Fruit fly (Drosophila melanogaster) whole organism, embryonic: ENCODE results near the gene Gcat.

Source experiments
- CG10959 ChIP-seq: fragments of 200-800 bp; sonication (Bioruptor generic); IDR thresholded peaks from 2 replicates; pipeline ENCODE4 v1.3.6; 2022; ENCODE audit warnings: missing biosample characterization, missing genetic modification characterization
- CG11504 ChIP-seq: fragments of 200-800 bp; sonication (Bioruptor generic); optimal IDR thresholded peaks from 3 replicates; lab custom pipeline; 2019; ENCODE audit warnings: missing biosample characterization, mild to moderate bottlenecking, missing genetic modification characterization, moderate library complexity
- CG12219 ChIP-seq: fragments of 200-800 bp; sonication (Bioruptor generic); optimal IDR thresholded peaks from 3 replicates; lab custom pipeline; 2018; ENCODE audit warnings: missing biosample characterization, mild to moderate bottlenecking, missing genetic modification characterization
- CG12659 ChIP-seq: fragments of 200-800 bp; sonication (Bioruptor generic); optimal IDR thresholded peaks from 3 replicates; lab custom pipeline; 2017; ENCODE audit warnings: mild to moderate bottlenecking, missing biosample characterization, missing genetic modification reagents, missing genetic modification characterization
- CG15011 ChIP-seq: fragments of 200-800 bp; sonication (Bioruptor generic); optimal IDR thresholded peaks from 3 replicates; lab custom pipeline; 2018; ENCODE audit warnings: missing biosample characterization, mild to moderate bottlenecking, missing genetic modification characterization
- CG15696 ChIP-seq: fragments of 200-800 bp; sonication (Bioruptor generic); optimal IDR thresholded peaks from 2 replicates; lab custom pipeline; 2019; ENCODE audit warnings: missing biosample characterization, mild to moderate bottlenecking, missing genetic modification characterization, moderate library complexity
- CG16813 ChIP-seq: fragments of 200-800 bp; sonication (Bioruptor generic); IDR thresholded peaks from 3 replicates; pipeline ENCODE4 v1.3.6; 2022; ENCODE audit warnings: missing biosample characterization, missing genetic modification characterization; ENCODE audit not compliant: partially characterized antibody
- CG2129 ChIP-seq: fragments of 200-800 bp; sonication (Bioruptor generic); IDR thresholded peaks from 2 replicates; pipeline ENCODE4 v1.3.6; 2022; ENCODE audit warnings: missing biosample characterization, missing genetic modification characterization; ENCODE audit not compliant: partially characterized antibody
- CG2875 ChIP-seq: fragments of 200-800 bp; sonication (Bioruptor generic); optimal IDR thresholded peaks from 2 replicates; lab custom pipeline; 2017; ENCODE audit warnings: missing biosample characterization, mild to moderate bottlenecking, missing genetic modification characterization, missing genetic modification reagents
- CG31388 ChIP-seq: fragments of 200-800 bp; sonication (Bioruptor generic); optimal IDR thresholded peaks from 2 replicates; lab custom pipeline; 2016; ENCODE audit warnings: missing biosample characterization, missing genetic modification characterization
- CG34376 ChIP-seq: fragments of 200-800 bp; sonication (Bioruptor generic); optimal IDR thresholded peaks from 2 replicates; lab custom pipeline; 2018; ENCODE audit warnings: missing biosample characterization, mild to moderate bottlenecking, missing genetic modification characterization
- CG7372 ChIP-seq: fragments of 200-800 bp; sonication (Bioruptor generic); IDR thresholded peaks from 2 replicates; pipeline ENCODE4 v1.3.6; 2022; ENCODE audit warnings: missing biosample characterization, missing genetic modification characterization
- CG7963 ChIP-seq: fragments of 200-800 bp; sonication (Bioruptor generic); IDR thresholded peaks from 3 replicates; pipeline ENCODE4 v1.3.6; 2022; ENCODE audit warnings: missing biosample characterization, missing genetic modification characterization; ENCODE audit not compliant: partially characterized antibody
- CG9797 ChIP-seq: fragments of 200-800 bp; sonication (Bioruptor generic); optimal IDR thresholded peaks from 3 replicates; lab custom pipeline; 2018; ENCODE audit warnings: missing biosample characterization, mild to moderate bottlenecking, missing genetic modification characterization
- D ChIP-seq, 2 experiments: fragments of 200-800 bp in 1 of 2; fragments of >200 bp in 1 of 2; sonication (Bioruptor generic) in 1 of 2; optimal IDR thresholded peaks; 2 replicates in 1 of 2; 3 replicates in 1 of 2; lab custom pipeline; 2017; ENCODE audit warnings: mild to moderate bottlenecking in 1 of 2, missing biosample characterization in 1 of 2, missing genetic modification characterization in 1 of 2, missing genetic modification reagents in 1 of 2
- D19A ChIP-seq: fragments of 200-800 bp; optimal IDR thresholded peaks from 3 replicates; lab custom pipeline; 2019; ENCODE audit warnings: missing biosample characterization, mild to moderate bottlenecking, missing genetic modification characterization, moderate library complexity
- Elba2 ChIP-seq: fragments of 200-800 bp; sonication (Bioruptor generic); optimal IDR thresholded peaks from 3 replicates; lab custom pipeline; 2016; ENCODE audit warnings: missing biosample characterization, missing genetic modification characterization
- GATAe ChIP-seq: fragments of 200-800 bp; sonication (Bioruptor generic); conservative IDR thresholded peaks from 2 replicates; pipeline ENCODE4 v1.3.6; 2022; ENCODE audit warnings: missing biosample characterization, missing genetic modification characterization
- HmgD ChIP-seq: fragments of 200-800 bp; sonication (Bioruptor generic); optimal IDR thresholded peaks from 3 replicates; lab custom pipeline; 2016; ENCODE audit warnings: missing biosample characterization, missing genetic modification characterization
- Hmx ChIP-seq: fragments of 200-800 bp; sonication (Bioruptor generic); optimal IDR thresholded peaks from 2 replicates; lab custom pipeline; 2016; ENCODE audit warnings: missing biosample characterization, missing genetic modification characterization
- Hr51 ChIP-seq, 2 experiments: fragments of 200-800 bp; sonication (Bioruptor generic); optimal IDR thresholded peaks; 2 replicates in 1 of 2; 3 replicates in 1 of 2; lab custom pipeline; 2016 to 2018; ENCODE audit warnings: missing biosample characterization in 2 of 2, missing genetic modification characterization in 2 of 2, mild to moderate bottlenecking in 1 of 2, moderate library complexity in 1 of 2
- Lim3 ChIP-seq: fragments of 200-800 bp; sonication (Bioruptor generic); IDR thresholded peaks from 2 replicates; pipeline ENCODE4 v1.3.6; 2022; ENCODE audit warnings: missing biosample characterization, missing genetic modification characterization
- MESR4 ChIP-seq: fragments of 200-800 bp; sonication (Bioruptor generic); optimal IDR thresholded peaks from 2 replicates; lab custom pipeline; 2018; ENCODE audit warnings: missing biosample characterization, mild to moderate bottlenecking, missing genetic modification characterization, moderate library complexity
- MTF-1 ChIP-seq: fragments of 200-800 bp; sonication (Bioruptor generic); optimal IDR thresholded peaks from 2 replicates; lab custom pipeline; 2018; ENCODE audit warnings: missing biosample characterization, mild to moderate bottlenecking, missing genetic modification characterization, borderline replicate concordance
- Meics ChIP-seq: fragments of 200-800 bp; sonication (Bioruptor generic); optimal IDR thresholded peaks from 2 replicates; lab custom pipeline; 2017; ENCODE audit warnings: missing biosample characterization, mild to moderate bottlenecking, missing genetic modification characterization
- Mrtf ChIP-seq: fragments of 200-800 bp; sonication (Bioruptor generic); IDR thresholded peaks from 3 replicates; pipeline ENCODE4 v1.3.6; 2022; ENCODE audit warnings: missing biosample characterization, missing genetic modification characterization
- Opbp ChIP-seq: fragments of 200-800 bp; sonication (Bioruptor generic); IDR thresholded peaks from 3 replicates; pipeline ENCODE4 v1.3.6; 2022; ENCODE audit warnings: missing biosample characterization, missing genetic modification characterization; ENCODE audit not compliant: partially characterized antibody
- chm ChIP-seq: fragments of 200-800 bp; sonication (Bioruptor generic); IDR thresholded peaks from 2 replicates; pipeline ENCODE4 v1.3.6; 2022; ENCODE audit warnings: missing biosample characterization, missing genetic modification characterization
- corto ChIP-seq: fragments of 200-800 bp; sonication (Bioruptor generic); optimal IDR thresholded peaks from 2 replicates; lab custom pipeline; 2016; ENCODE audit warnings: missing biosample characterization, mild to moderate bottlenecking, missing genetic modification characterization, moderate library complexity
- crp ChIP-seq, 2 experiments: fragments of 200-800 bp; sonication (Bioruptor generic); optimal IDR thresholded peaks; 2 replicates in 1 of 2; 3 replicates in 1 of 2; lab custom pipeline; 2017; ENCODE audit warnings: missing biosample characterization in 2 of 2, missing genetic modification characterization in 2 of 2, mild to moderate bottlenecking in 1 of 2, moderate library complexity in 1 of 2
- danr ChIP-seq: fragments of 200-800 bp; sonication (Bioruptor generic); IDR thresholded peaks from 2 replicates; pipeline ENCODE4 v1.3.6; 2022; ENCODE audit warnings: missing biosample characterization, missing genetic modification characterization
- dimm ChIP-seq: fragments of 200-800 bp; sonication (Bioruptor generic); IDR thresholded peaks from 2 replicates; pipeline ENCODE4 v1.3.6; 2022; ENCODE audit warnings: missing biosample characterization, missing genetic modification characterization
- fd64A ChIP-seq: fragments of 200-800 bp; sonication (Bioruptor generic); optimal IDR thresholded peaks from 3 replicates; lab custom pipeline; 2018; ENCODE audit warnings: missing biosample characterization, mild to moderate bottlenecking, missing genetic modification characterization
- gcm2 ChIP-seq: fragments of 200-800 bp; sonication (Bioruptor generic); optimal IDR thresholded peaks from 2 replicates; lab custom pipeline; 2016; ENCODE audit warnings: missing biosample characterization, missing genetic modification characterization
- gfzf ChIP-seq: fragments of 200-800 bp; sonication (Bioruptor generic); optimal IDR thresholded peaks from 2 replicates; lab custom pipeline; 2016; ENCODE audit warnings: missing biosample characterization, mild to moderate bottlenecking, missing genetic modification characterization, moderate library complexity
- grau ChIP-seq: fragments of 200-800 bp; optimal IDR thresholded peaks from 3 replicates; lab custom pipeline; 2019; ENCODE audit warnings: missing biosample characterization, mild to moderate bottlenecking, missing genetic modification characterization, moderate library complexity
- lilli ChIP-seq: fragments of 200-800 bp; sonication (Bioruptor generic); optimal IDR thresholded peaks from 3 replicates; lab custom pipeline; 2016; ENCODE audit warnings: missing biosample characterization, missing genetic modification characterization
- nom ChIP-seq: fragments of 200-800 bp; sonication (Bioruptor generic); optimal IDR thresholded peaks from 2 replicates; lab custom pipeline; 2017; ENCODE audit warnings: missing biosample characterization, missing genetic modification characterization, mild to moderate bottlenecking, moderate library complexity, missing genetic modification reagents
- peb ChIP-seq: fragments of 200-800 bp; sonication (Bioruptor generic); IDR thresholded peaks from 2 replicates; pipeline ENCODE4 v1.3.6; 2022; ENCODE audit warnings: missing biosample characterization, missing genetic modification characterization
- pros ChIP-seq: fragments of 200-800 bp; sonication (Bioruptor generic); optimal IDR thresholded peaks from 3 replicates; lab custom pipeline; 2019; ENCODE audit warnings: missing biosample characterization, mild to moderate bottlenecking, missing genetic modification characterization, moderate library complexity
- ranshi ChIP-seq: fragments of 200-800 bp; sonication (Bioruptor generic); IDR thresholded peaks from 2 replicates; pipeline ENCODE4 v1.3.6; 2022; ENCODE audit warnings: missing biosample characterization, missing genetic modification characterization
- sd ChIP-seq: fragments of 200-800 bp; sonication (Bioruptor generic); optimal IDR thresholded peaks from 3 replicates; lab custom pipeline; 2018; ENCODE audit warnings: missing biosample characterization, mild to moderate bottlenecking, missing genetic modification characterization, moderate library complexity
- sna ChIP-seq: fragments of 200-800 bp; sonication (Bioruptor generic); IDR thresholded peaks from 2 replicates; pipeline ENCODE4 v1.3.6; 2022; ENCODE audit warnings: missing biosample characterization, missing genetic modification characterization; ENCODE audit not compliant: partially characterized antibody

Gcat gene

dm6 chr3L:11833296-11833717, 32.6 kb upstream of the Gcat start, which contains the start of gene CycA (continued):
- TF ChIP-seq crp (GFP tag; optimal IDR thresholded peaks at IDR 0.05; lab: Kevin White, UChicago) (peak in 1 of 2 experiments; percentile 24), pros (GFP tag; lab: Kevin White, UChicago) (no peak), CG31388 (GFP tag; lab: Kevin White, UChicago) (no peak), MTF-1 (GFP tag; lab: Kevin White, UChicago) (no peak), dimm (no peak), HmgD (GFP tag; lab: Kevin White, UChicago) (peak; percentile 10), Elba2 (GFP tag; lab: Kevin White, UChicago) (no peak), CG12219 (no peak), Hmx (GFP tag; lab: Kevin White, UChicago) (no peak), CG34376 (GFP tag; lab: Kevin White, UChicago) (peak; percentile 43), corto (no peak), Meics (GFP tag; lab: Kevin White, UChicago) (no peak), ranshi (0 out of 2 replicates have a peak, but pooled peaks have one; percentile 2), gcm2 (GFP tag; lab: Kevin White, UChicago) (no peak), sna (GFP tag; lab: Robert Waterston, UW) (peak; percentile 77), CG2875 (GFP tag; lab: Kevin White, UChicago) (no peak), CG10959 (GFP tag; lab: Robert Waterston, UW) (no peak), nom (no peak), GATAe (GFP tag; lab: Robert Waterston, UW) (no peak), CG12659 (GFP tag; lab: Kevin White, UChicago) (peak; percentile 52), grau (no peak), D (optimal IDR thresholded peaks at IDR 0.05; lab: Kevin White, UChicago) (no peak), D (GFP tag; optimal IDR thresholded peaks at IDR 0.05; lab: Kevin White, UChicago) (no peak), Hr51 (GFP tag; optimal IDR thresholded peaks at IDR 0.05; lab: Kevin White, UChicago) (peak in 1 of 2 experiments; percentile 41), CG15696 (no peak), Opbp (peak; percentile 94), CG16813 (peak; percentile 87), sd (tag; lab: Kevin White, UChicago) (no peak), CG2129 (peak; percentile 50), Mrtf (no peak), CG7372 (no peak), chm (peak; percentile 37; the same call in 1 of the 2 replicates), peb (no peak), CG15011 (GFP tag; lab: Kevin White, UChicago) (no peak), lilli (peak; percentile 0), D19A (tag; lab: Kevin White, UChicago) (peak; percentile 26), gfzf (peak; percentile 61), fd64A (GFP tag; lab: Kevin White, UChicago) (no peak), danr (GFP tag; lab: Robert Waterston, UW) (no peak), CG11504 (tag; lab: Kevin White, UChicago) (peak; percentile 61), MESR4 (GFP tag; lab: Kevin White, UChicago) (peak; percentile 64), CG9797 (peak; percentile 94), CG7963 (GFP tag; lab: Robert Waterston, UW) (peak; percentile 61; the same call in 1 of the 3 replicates), Lim3 (GFP tag; lab: Robert Waterston, UW) (no peak)
